Fruit fly (Drosophila melanogaster): Measurements from ENCODE around the gene Mat89Ba.

Gene Mat89Ba

DNA sequence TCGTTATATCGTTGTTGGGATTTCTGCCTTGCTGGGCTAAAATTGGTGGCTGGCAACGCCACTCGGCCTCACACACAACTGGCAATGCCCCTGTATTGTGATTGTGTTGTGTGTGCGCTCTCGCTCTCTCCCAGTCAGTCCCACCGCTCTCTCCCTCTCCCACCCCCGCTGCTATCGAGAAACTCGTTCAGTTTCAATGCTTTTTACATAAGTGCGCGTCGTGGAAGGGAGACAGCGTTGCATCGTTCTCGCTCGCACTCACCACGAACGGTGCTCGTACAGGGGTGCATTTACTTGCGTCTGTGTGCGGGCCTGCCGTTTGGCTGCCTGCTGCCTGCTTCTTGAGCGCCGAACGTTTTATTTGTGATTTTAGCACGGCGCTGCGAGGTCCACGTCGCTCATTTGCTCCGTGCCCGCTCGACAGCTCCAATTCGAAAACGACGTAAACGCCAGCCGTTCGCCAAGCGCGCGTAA, 29.7 kb downstream of the Mat89Ba start (continued):
- TF ChIP-seq slbo (GFP tag; IDR thresholded peaks at IDR 0.05) (no peak), Ets97D (GFP tag; optimal IDR thresholded peaks at IDR 0.05) (no peak), da (GFP tag; optimal IDR thresholded peaks at IDR 0.05) (peak; percentile 47), CG8478 (optimal IDR thresholded peaks at IDR 0.05) (peak; percentile 99), CG1603 (tag; optimal IDR thresholded peaks at IDR 0.05) (no peak), CG3065 (GFP tag; optimal IDR thresholded peaks at IDR 0.05) (no peak), fu2 (GFP tag; optimal IDR thresholded peaks at IDR 0.05) (no peak), dmrt11E (tag; optimal IDR thresholded peaks at IDR 0.05) (no peak), CG18262 (tag; optimal IDR thresholded peaks at IDR 0.05) (peak; percentile 40), CG9797 (GFP tag; optimal IDR thresholded peaks at IDR 0.05) (no peak), Ravus (GFP tag; IDR thresholded peaks at IDR 0.05) (no peak), Drgx (GFP tag; IDR thresholded peaks at IDR 0.05) (no peak), HmgD (GFP tag; optimal IDR thresholded peaks at IDR 0.05) (peak; percentile 90), Atf6 (GFP tag; IDR thresholded peaks at IDR 0.05) (no peak), sd (tag; optimal IDR thresholded peaks at IDR 0.05) (peak; percentile 91), disco-r (GFP tag; optimal IDR thresholded peaks at IDR 0.05) (no peak), CG15073 (GFP tag; optimal IDR thresholded peaks at IDR 0.05) (no peak), lilli (GFP tag; optimal IDR thresholded peaks at IDR 0.05) (peak; percentile 39), sima (GFP tag; optimal IDR thresholded peaks at IDR 0.05) (no peak), gcm2 (GFP tag; optimal IDR thresholded peaks at IDR 0.05) (no peak), CG8765 (GFP tag; IDR thresholded peaks at IDR 0.05) (no peak), CG17612 (GFP tag; IDR thresholded peaks at IDR 0.05) (no peak), CG2889 (GFP tag; IDR thresholded peaks at IDR 0.05) (no peak), HLH3B (GFP tag; IDR thresholded peaks at IDR 0.05) (no peak), Stat92E (GFP tag; optimal IDR thresholded peaks at IDR 0.05) (peak in 2 of 3 experiments; percentile 54 to 93), Dbx (GFP tag; IDR thresholded peaks at IDR 0.05) (no peak), sqz (GFP tag; optimal IDR thresholded peaks at IDR 0.05) (peak; percentile 75), Nf-YB (GFP tag; optimal IDR thresholded peaks at IDR 0.05) (peak; percentile 10), Ada2b (GFP tag; IDR thresholded peaks at IDR 0.05) (no peak), CG16813 (GFP tag; IDR thresholded peaks at IDR 0.05; ENCODE audit: partially characterized antibody) (no peak), row (GFP tag; IDR thresholded peaks at IDR 0.05) (no peak), ara (GFP tag; IDR thresholded peaks at IDR 0.05) (no peak), chn (GFP tag; optimal IDR thresholded peaks at IDR 0.05) (peak; percentile 68), Neu2 (GFP tag; optimal IDR thresholded peaks at IDR 0.05; ENCODE audit: borderline replicate concordance) (no peak), CG5180 (GFP tag; optimal IDR thresholded peaks at IDR 0.05) (peak; percentile 95), scrt (GFP tag; optimal IDR thresholded peaks at IDR 0.05) (peak; percentile 74), CG12659 (GFP tag; optimal IDR thresholded peaks at IDR 0.05) (peak; percentile 49), pzg (GFP tag; optimal IDR thresholded peaks at IDR 0.05) (peak; percentile 40), CG11085 (GFP tag; IDR thresholded peaks at IDR 0.05) (no peak), cas (GFP tag; IDR thresholded peaks at IDR 0.05) (no peak), salm (tag; optimal IDR thresholded peaks at IDR 0.05) (peak; percentile 5), CG34224 (GFP tag; IDR thresholded peaks at IDR 0.05; ENCODE audit: partially characterized antibody) (no peak), NC2α (GFP tag; optimal IDR thresholded peaks at IDR 0.05) (no peak), CG1832 (GFP tag; optimal IDR thresholded peaks at IDR 0.05) (peak; percentile 100), tap (tag; optimal IDR thresholded peaks at IDR 0.05) (peak; percentile 56), al (GFP tag; IDR thresholded peaks at IDR 0.05) (no peak), D19B (GFP tag; optimal IDR thresholded peaks at IDR 0.05) (peak; percentile 17), CG11456 (GFP tag; IDR thresholded peaks at IDR 0.05) (no peak), zf30C (GFP tag; optimal IDR thresholded peaks at IDR 0.05) (peak; percentile 29), CG4820 (GFP tag; optimal IDR thresholded peaks at IDR 0.05) (no peak), YL-1 (GFP tag; optimal IDR thresholded peaks at IDR 0.05) (no peak), CG9215 (GFP tag; IDR thresholded peaks at IDR 0.05) (no peak)
